Worm (Caenorhabditis elegans) whole organism, mixed stage, embryonic: ENCODE data around the gene irld-55.

ENCODE experiments used
- M03D4.4 ChIP-seq: sonication (generic microtip); optimal IDR thresholded peaks from 2 replicates; lab custom pipeline; 2017; ENCODE audit warnings: mild to moderate bottlenecking, missing genetic modification characterization, missing compliant biosample characterization
- bed-3 ChIP-seq: fragments of 200-800 bp; sonication (Bioruptor generic); optimal IDR thresholded peaks from 3 replicates; lab custom pipeline; 2018; ENCODE audit warnings: mild to moderate bottlenecking, missing genetic modification characterization, moderate library complexity, missing compliant biosample characterization
- blmp-1 ChIP-seq: fragments of 150-350 bp; optimal IDR thresholded peaks from 2 replicates; lab custom pipeline; 2014; ENCODE audit warnings: missing biosample characterization, missing genetic modification characterization
- ceh-39 ChIP-seq: fragments of 150-350 bp; optimal IDR thresholded peaks from 2 replicates; lab custom pipeline; 2014; ENCODE audit warnings: missing biosample characterization, missing genetic modification characterization
- ceh-83 ChIP-seq: fragments of 200-800 bp; sonication (Bioruptor generic); optimal IDR thresholded peaks from 2 replicates; lab custom pipeline; 2018; ENCODE audit warnings: mild to moderate bottlenecking, missing genetic modification characterization, missing compliant biosample characterization
- ces-1 ChIP-seq: fragments of 150-350 bp; optimal IDR thresholded peaks from 2 replicates; lab custom pipeline; 2014; ENCODE audit warnings: missing biosample characterization, missing genetic modification reagents, missing genetic modification characterization
- cnd-1 ChIP-seq: fragments of 200-800 bp; sonication (Bioruptor generic); optimal IDR thresholded peaks from 2 replicates; lab custom pipeline; 2018; ENCODE audit warnings: mild to moderate bottlenecking, missing genetic modification characterization, missing compliant biosample characterization
- elt-1 ChIP-seq: sonication (generic microtip); optimal IDR thresholded peaks from 2 replicates; lab custom pipeline; 2017; ENCODE audit warnings: missing genetic modification characterization, mild to moderate bottlenecking, missing compliant biosample characterization, antibody characterized with exemption, moderate library complexity, borderline replicate concordance; ENCODE audit not compliant: insufficient read depth
- flh-1 ChIP-seq: fragments of 200-800 bp; sonication (Bioruptor generic); optimal IDR thresholded peaks from 2 replicates; lab custom pipeline; 2018; ENCODE audit warnings: mild to moderate bottlenecking, missing genetic modification characterization, moderate library complexity, missing compliant biosample characterization
- ham-2 ChIP-seq: fragments of 200-800 bp; sonication (Bioruptor generic); optimal IDR thresholded peaks from 2 replicates; lab custom pipeline; 2018; ENCODE audit warnings: mild to moderate bottlenecking, missing genetic modification characterization, missing compliant biosample characterization
- hlh-1 ChIP-seq: fragments of 150-350 bp; optimal IDR thresholded peaks from 2 replicates; lab custom pipeline; 2014; ENCODE audit warnings: missing biosample characterization, missing genetic modification reagents, missing genetic modification characterization
- lin-13 ChIP-seq: fragments of 150-350 bp; optimal IDR thresholded peaks from 2 replicates; lab custom pipeline; 2014; ENCODE audit warnings: missing biosample characterization, missing genetic modification characterization
- lin-32 ChIP-seq: fragments of 200-800 bp; sonication (Bioruptor generic); optimal IDR thresholded peaks from 2 replicates; lab custom pipeline; 2018; ENCODE audit warnings: mild to moderate bottlenecking, missing genetic modification characterization, missing compliant biosample characterization
- lsy-2 ChIP-seq: fragments of 150-350 bp; optimal IDR thresholded peaks from 2 replicates; lab custom pipeline; 2014; ENCODE audit warnings: missing biosample characterization, missing genetic modification characterization
- mab-5 ChIP-seq: fragments of 150-350 bp; optimal IDR thresholded peaks from 2 replicates; lab custom pipeline; 2014; ENCODE audit warnings: missing biosample characterization, missing genetic modification characterization
- mep-1 ChIP-seq: fragments of 150-350 bp; optimal IDR thresholded peaks from 2 replicates; lab custom pipeline; 2017; ENCODE audit warnings: missing biosample characterization, missing genetic modification reagents, missing genetic modification characterization, inconsistent platforms
- mls-2 ChIP-seq: sonication (generic microtip); optimal IDR thresholded peaks from 2 replicates; lab custom pipeline; 2016; ENCODE audit warnings: mild to moderate bottlenecking, missing genetic modification characterization, moderate library complexity, missing compliant biosample characterization
- nhr-2 ChIP-seq: fragments of 150-350 bp; optimal IDR thresholded peaks from 2 replicates; lab custom pipeline; 2014; ENCODE audit warnings: missing biosample characterization, missing genetic modification characterization
- nhr-237 ChIP-seq: fragments of 150-350 bp; optimal IDR thresholded peaks from 2 replicates; lab custom pipeline; 2014; ENCODE audit warnings: missing biosample characterization, missing genetic modification characterization
- nhr-76 ChIP-seq: sonication (generic microtip); optimal IDR thresholded peaks from 2 replicates; lab custom pipeline; 2017; ENCODE audit warnings: missing biosample characterization, missing genetic modification characterization
- pha-4 ChIP-seq: fragments of 150-350 bp; optimal IDR thresholded peaks from 2 replicates; lab custom pipeline; 2018; ENCODE audit warnings: missing biosample characterization, missing genetic modification reagents, missing genetic modification characterization
- snpc-4 ChIP-seq: fragments of 150-350 bp; optimal IDR thresholded peaks from 2 replicates; lab custom pipeline; 2014; ENCODE audit warnings: missing biosample characterization, missing genetic modification characterization
- sptf-1 ChIP-seq: sonication (generic microtip); optimal IDR thresholded peaks from 2 replicates; lab custom pipeline; 2017; ENCODE audit warnings: mild to moderate bottlenecking, missing genetic modification characterization, moderate library complexity, missing compliant biosample characterization
- unc-39 ChIP-seq: fragments of 150-350 bp; optimal IDR thresholded peaks from 2 replicates; lab custom pipeline; 2014; ENCODE audit warnings: missing biosample characterization, missing genetic modification characterization
- zip-8 ChIP-seq: fragments of 150-350 bp; optimal IDR thresholded peaks from 2 replicates; lab custom pipeline; 2014; ENCODE audit warnings: missing biosample characterization, missing genetic modification characterization
- ztf-11 ChIP-seq: fragments of 150-350 bp; optimal IDR thresholded peaks from 2 replicates; lab custom pipeline; 2014; ENCODE audit warnings: missing biosample characterization, missing genetic modification characterization

The irld-55 gene

DNA sequence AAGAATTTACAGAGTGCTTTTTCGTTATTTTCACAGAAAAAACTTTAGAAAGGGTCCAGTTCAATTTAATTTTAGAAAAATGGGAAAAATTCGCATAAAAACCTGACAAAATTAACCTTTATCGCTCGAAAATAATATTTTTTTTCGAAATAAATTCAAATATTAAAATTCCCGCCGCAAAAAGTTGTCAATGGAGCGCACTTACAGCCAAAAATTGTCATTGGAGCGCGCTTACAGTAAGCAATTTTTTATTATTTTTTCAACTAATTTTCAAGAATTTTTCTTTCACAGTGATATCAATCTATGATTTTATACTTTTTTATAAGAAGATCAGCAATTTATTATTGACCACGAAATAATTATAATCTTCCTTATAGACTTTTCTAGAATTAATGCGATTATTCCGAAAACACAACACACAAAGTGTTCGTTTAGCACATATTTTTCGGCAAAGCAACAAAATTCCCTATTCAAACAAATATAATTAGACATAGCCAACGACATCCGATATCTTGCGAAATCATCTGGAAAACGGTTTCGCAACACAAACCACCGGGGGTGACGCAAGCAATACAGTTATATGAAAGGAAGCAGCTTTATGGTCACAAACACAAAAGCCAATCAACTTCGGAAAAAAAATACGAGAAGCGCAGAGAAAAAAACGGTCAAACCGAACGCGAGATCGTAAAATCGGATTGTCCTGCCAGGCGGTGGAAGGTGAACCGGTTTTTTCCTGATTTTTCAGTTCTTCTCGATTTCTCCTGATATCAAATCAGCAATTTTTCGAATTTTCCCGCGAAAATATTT, 50.4 kb downstream of the irld-55 start:
- TF ChIP-seq ham-2, result peak; percentile 80
- no peak for TF ChIP-seq mab-5
- TF ChIP-seq zip-8 (tag; lab: Kevin White, UChicago), result peak; percentile 25
- no peak for TF ChIP-seq lsy-2 (tag; lab: Kevin White, UChicago)
- TF ChIP-seq elt-1, result peak; percentile 45
- no peak for TF ChIP-seq mls-2 (tag; lab: Kevin White, UChicago)

DNA sequence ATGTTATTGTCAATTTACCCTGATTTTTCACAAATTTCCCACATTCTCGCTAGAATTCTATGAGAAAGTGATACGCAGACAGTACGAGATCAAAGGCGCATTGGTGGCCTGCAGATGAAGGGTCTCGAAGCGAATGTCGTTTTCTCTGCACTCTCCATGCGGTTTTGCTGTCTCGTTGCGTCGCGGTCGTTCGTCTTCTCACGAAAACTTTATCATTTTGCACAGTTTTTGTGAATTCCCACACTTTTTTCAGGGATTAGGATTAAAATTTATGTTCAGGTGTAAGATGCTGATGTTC, 50.9 kb downstream of the irld-55 start:
- TF ChIP-seq mep-1 (tag; lab: Kevin White, UChicago), result peak; percentile 86
- no peak for TF ChIP-seq cnd-1 (tag; lab: Kevin White, UChicago)
- no peak for TF ChIP-seq nhr-2 (tag; lab: Kevin White, UChicago)
- peak; percentile 95 for TF ChIP-seq pha-4 (tag; lab: Kevin White, UChicago)
- peak; percentile 31 for TF ChIP-seq hlh-1 (tag; lab: Kevin White, UChicago)
- TF ChIP-seq nhr-237, result peak; percentile 66
- no peak for TF ChIP-seq nhr-76
- TF ChIP-seq lin-13, result peak; percentile 91
- TF ChIP-seq sptf-1 (tag; lab: Kevin White, UChicago), result no peak
- TF ChIP-seq zip-8 (tag; lab: Kevin White, UChicago), result no peak
- peak; percentile 82 for TF ChIP-seq lsy-2 (tag; lab: Kevin White, UChicago)
- no peak for TF ChIP-seq snpc-4
- no peak for TF ChIP-seq elt-1
- TF ChIP-seq ceh-39 (tag; lab: Kevin White, UChicago), result peak; percentile 79
- no peak for TF ChIP-seq unc-39 (tag; lab: Kevin White, UChicago)
- no peak for TF ChIP-seq ham-2
- no peak for TF ChIP-seq mls-2 (tag; lab: Kevin White, UChicago)
- peak; percentile 68 for TF ChIP-seq ces-1 (GFP tag; lab: Kevin White, UChicago)

ce11 chrIV:14071466-14071865, 51.5 kb downstream of the irld-55 start, which contains the start of gene ccar-1:
ccar-1 (plus strand) TSS chrIV:14071548.
- TF ChIP-seq ham-2 (no peak), lin-32 (peak; percentile 19)

DNA sequence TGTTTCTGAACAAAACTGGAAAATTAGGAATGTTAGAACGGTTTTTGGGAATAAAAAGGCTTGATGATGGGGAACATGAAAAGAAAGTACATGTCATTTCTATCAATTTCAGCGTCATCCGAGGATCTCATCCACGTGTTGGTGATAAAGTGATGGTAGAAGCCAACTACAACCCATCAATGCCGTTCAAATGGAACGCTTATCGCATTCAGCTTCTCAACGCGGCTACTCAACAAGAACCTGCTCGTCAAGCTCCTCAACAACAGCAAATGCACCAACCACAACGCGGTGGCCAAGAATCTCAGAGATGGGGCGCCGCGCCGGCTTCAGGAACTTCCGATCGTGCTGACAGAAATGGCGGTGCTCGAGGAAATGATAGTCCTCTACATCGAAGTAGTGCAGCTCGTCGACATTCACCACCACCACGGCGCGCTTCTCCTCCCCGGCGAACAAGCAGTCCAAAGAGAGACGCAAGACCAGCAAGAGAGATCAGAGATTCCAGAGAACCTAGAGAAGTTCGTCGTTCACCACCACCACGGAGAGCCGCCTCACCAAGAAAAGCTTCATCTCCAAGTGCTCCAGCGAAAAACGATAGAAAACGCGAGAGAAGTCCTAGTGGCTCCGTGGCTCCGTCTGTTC, 52.1 kb downstream of the irld-55 start:
- TF ChIP-seq sptf-1 (tag; lab: Kevin White, UChicago), result no peak
- no peak for TF ChIP-seq ztf-11
- no peak for TF ChIP-seq flh-1 (GFP tag; lab: Kevin White, UChicago)
- TF ChIP-seq ceh-83 (GFP tag; lab: Kevin White, UChicago), result no peak
- no peak for TF ChIP-seq ceh-39 (tag; lab: Kevin White, UChicago)
- no peak for TF ChIP-seq bed-3
- TF ChIP-seq nhr-2 (tag; lab: Kevin White, UChicago), result no peak
- TF ChIP-seq mep-1 (tag; lab: Kevin White, UChicago), result no peak
- TF ChIP-seq blmp-1, result no peak
- TF ChIP-seq lin-13, result no peak
- TF ChIP-seq M03D4.4 (tag; lab: Kevin White, UChicago), result no peak
- no peak for TF ChIP-seq ces-1 (GFP tag; lab: Kevin White, UChicago)
- TF ChIP-seq elt-1, result no peak
- TF ChIP-seq nhr-76, result no peak
